Fruit fly (Drosophila melanogaster): Measurements from ENCODE around the gene CG4619.

CG4619 gene

DNA sequence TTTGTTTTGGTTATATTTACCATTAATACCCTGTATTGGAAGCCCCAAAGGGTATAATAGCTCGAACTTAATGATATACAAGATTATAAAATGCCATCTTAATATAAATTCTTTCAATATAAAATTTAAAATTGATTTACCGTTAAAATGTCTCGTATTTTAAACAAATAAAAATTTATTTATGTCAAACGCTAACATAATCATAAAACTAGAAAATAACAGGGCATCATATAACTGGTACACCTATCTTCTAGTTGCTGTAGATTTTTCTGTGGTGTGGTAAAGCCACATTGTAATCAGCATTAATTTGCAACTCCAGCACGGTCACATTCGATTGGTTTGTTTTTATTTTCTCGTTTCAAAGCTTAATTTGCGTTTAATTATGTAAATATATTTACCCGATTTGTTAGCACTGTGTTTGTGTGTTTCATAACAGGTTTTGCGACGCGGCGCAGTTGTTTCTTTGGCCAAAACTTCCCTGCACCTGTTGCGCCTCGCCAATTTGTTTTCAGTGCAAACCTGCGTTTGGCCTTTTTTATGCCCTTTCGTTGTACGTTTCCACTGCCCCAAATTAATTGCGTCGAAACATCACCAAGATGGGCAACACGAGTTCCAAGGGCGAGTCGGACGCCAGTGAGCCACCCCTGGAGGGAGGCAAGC lies 18.5 kb downstream of the CG4619 start, which contains the start of the genes CG4658 and CG5846 (continued):
- TF ChIP-seq Bgb (GFP tag; IDR thresholded peaks at IDR 0.05; ENCODE audit: partially characterized antibody) (no peak), wek (GFP tag; optimal IDR thresholded peaks at IDR 0.05) (peak; percentile 39), jumu (GFP tag; optimal IDR thresholded peaks at IDR 0.05) (peak; percentile 57), usp (GFP tag; optimal IDR thresholded peaks at IDR 0.05) (no peak), CG9437 (GFP tag; optimal IDR thresholded peaks at IDR 0.05) (peak; percentile 83), CG7745 (tag; optimal IDR thresholded peaks at IDR 0.05) (peak; percentile 69), her (GFP tag; optimal IDR thresholded peaks at IDR 0.05) (peak; percentile 43), CG1602 (GFP tag; optimal IDR thresholded peaks at IDR 0.05) (peak; percentile 96), mirr (GFP tag; optimal IDR thresholded peaks at IDR 0.05) (peak; percentile 45), NK7.1 (GFP tag; optimal IDR thresholded peaks at IDR 0.05) (peak; percentile 39), pan (optimal IDR thresholded peaks at IDR 0.05) (peak in 1 of 2 experiments; percentile 69), pan (GFP tag; optimal IDR thresholded peaks at IDR 0.05 in 1 of 2, IDR thresholded peaks at IDR 0.05 in 1 of 2) (peak; percentile 80 to 97), CG7372 (GFP tag; IDR thresholded peaks at IDR 0.05) (peak; percentile 81), B-H2 (GFP tag; optimal IDR thresholded peaks at IDR 0.05) (peak; percentile 85), gem (tag; optimal IDR thresholded peaks at IDR 0.05) (peak; percentile 98), Dbx (GFP tag; IDR thresholded peaks at IDR 0.05) (peak; percentile 94), tup (GFP tag; optimal IDR thresholded peaks at IDR 0.05) (peak; percentile 60), CG14965 (GFP tag; optimal IDR thresholded peaks at IDR 0.05; ENCODE audit: borderline replicate concordance) (no peak), Eip74EF (GFP tag; optimal IDR thresholded peaks at IDR 0.05) (peak in 1 of 2 experiments; percentile 93), Mad (GFP tag; optimal IDR thresholded peaks at IDR 0.05) (peak; percentile 85), cad (GFP tag; optimal IDR thresholded peaks at IDR 0.05) (no peak), CG9215 (GFP tag; IDR thresholded peaks at IDR 0.05) (peak; percentile 90), pb (GFP tag; optimal IDR thresholded peaks at IDR 0.05) (no peak), Ravus (GFP tag; IDR thresholded peaks at IDR 0.05) (peak; percentile 85), unpg (GFP tag; optimal IDR thresholded peaks at IDR 0.05) (peak; percentile 97), dati (GFP tag; IDR thresholded peaks at IDR 0.05) (peak; percentile 79), Hr3 (GFP tag; optimal IDR thresholded peaks at IDR 0.05) (peak; percentile 96), tx (GFP tag; optimal IDR thresholded peaks at IDR 0.05) (peak; percentile 45), phol (tag; optimal IDR thresholded peaks at IDR 0.05) (peak; percentile 96), CG12104 (GFP tag; optimal IDR thresholded peaks at IDR 0.05) (peak; percentile 85), Abd-B (GFP tag; optimal IDR thresholded peaks at IDR 0.05) (peak; percentile 96), Side (GFP tag; optimal IDR thresholded peaks at IDR 0.05) (peak; percentile 54), CG1647 (GFP tag; optimal IDR thresholded peaks at IDR 0.05) (peak; percentile 71), da (GFP tag; optimal IDR thresholded peaks at IDR 0.05) (peak; percentile 82), Hr78 (GFP tag; optimal IDR thresholded peaks at IDR 0.05) (peak in 1 of 2 experiments; percentile 79), gfzf (GFP tag; optimal IDR thresholded peaks at IDR 0.05) (peak; percentile 81), Pdp1 (GFP tag; optimal IDR thresholded peaks at IDR 0.05) (peak; percentile 85 to 87), Myb (GFP tag; optimal IDR thresholded peaks at IDR 0.05) (peak; percentile 47), CG14710 (tag; optimal IDR thresholded peaks at IDR 0.05) (peak; percentile 96), Oaz (GFP tag; IDR thresholded peaks at IDR 0.05) (peak; percentile 83), kni (GFP tag; optimal IDR thresholded peaks at IDR 0.05) (peak; percentile 29), CG10654 (GFP tag; optimal IDR thresholded peaks at IDR 0.05) (peak; percentile 93), nerfin-2 (GFP tag; IDR thresholded peaks at IDR 0.05; ENCODE audit: partially characterized antibody) (no peak), oc (tag; optimal IDR thresholded peaks at IDR 0.05) (peak; percentile 94), schlank (tag; optimal IDR thresholded peaks at IDR 0.05) (peak; percentile 72), E2f1 (GFP tag; IDR thresholded peaks at IDR 0.05) (peak; percentile 96), C15 (GFP tag; IDR thresholded peaks at IDR 0.05) (peak; percentile 78; the same call in 2 of the 3 replicates), CG2678 (tag; optimal IDR thresholded peaks at IDR 0.05) (peak; percentile 96), CG9727 (GFP tag; optimal IDR thresholded peaks at IDR 0.05) (peak; percentile 95)
